Fruit fly (Drosophila melanogaster) whole organism, prepupa: ENCODE measurements around the gene CG14286.

Experiments
- CG31627 ChIP-seq: fragments of 200-800 bp; sonication (Bioruptor generic); optimal IDR thresholded peaks from 3 replicates; lab custom pipeline; 2016; ENCODE audit warnings: missing biosample characterization, missing genetic modification characterization
- CG6276 ChIP-seq: fragments of 200-800 bp; sonication (Bioruptor generic); optimal IDR thresholded peaks from 2 replicates; lab custom pipeline; 2017; ENCODE audit warnings: missing biosample characterization, mild to moderate bottlenecking, missing genetic modification characterization
- OdsH ChIP-seq: fragments of 200-800 bp; sonication (Bioruptor generic); optimal IDR thresholded peaks from 3 replicates; lab custom pipeline; 2016; ENCODE audit warnings: missing biosample characterization, missing genetic modification characterization
- Smox ChIP-seq: fragments of 200-800 bp; sonication (Bioruptor generic); optimal IDR thresholded peaks from 3 replicates; lab custom pipeline; 2016; ENCODE audit warnings: missing biosample characterization, missing genetic modification characterization
- fd59A ChIP-seq: fragments of 200-800 bp; sonication (Bioruptor generic); optimal IDR thresholded peaks from 2 replicates; lab custom pipeline; 2017; ENCODE audit warnings: missing biosample characterization, mild to moderate bottlenecking, missing genetic modification characterization, missing genetic modification reagents
- pdm3 ChIP-seq: fragments of 200-800 bp; sonication (Bioruptor generic); optimal IDR thresholded peaks from 3 replicates; lab custom pipeline; 2016; ENCODE audit warnings: missing biosample characterization, missing genetic modification characterization
- salr ChIP-seq, 2 experiments: fragments of 200-800 bp; sonication (Bioruptor generic); optimal IDR thresholded peaks; 3 replicates each; lab custom pipeline; 2016 to 2018; ENCODE audit warnings: missing biosample characterization in 2 of 2, missing genetic modification characterization in 2 of 2, mild to moderate bottlenecking in 1 of 2

DNA sequence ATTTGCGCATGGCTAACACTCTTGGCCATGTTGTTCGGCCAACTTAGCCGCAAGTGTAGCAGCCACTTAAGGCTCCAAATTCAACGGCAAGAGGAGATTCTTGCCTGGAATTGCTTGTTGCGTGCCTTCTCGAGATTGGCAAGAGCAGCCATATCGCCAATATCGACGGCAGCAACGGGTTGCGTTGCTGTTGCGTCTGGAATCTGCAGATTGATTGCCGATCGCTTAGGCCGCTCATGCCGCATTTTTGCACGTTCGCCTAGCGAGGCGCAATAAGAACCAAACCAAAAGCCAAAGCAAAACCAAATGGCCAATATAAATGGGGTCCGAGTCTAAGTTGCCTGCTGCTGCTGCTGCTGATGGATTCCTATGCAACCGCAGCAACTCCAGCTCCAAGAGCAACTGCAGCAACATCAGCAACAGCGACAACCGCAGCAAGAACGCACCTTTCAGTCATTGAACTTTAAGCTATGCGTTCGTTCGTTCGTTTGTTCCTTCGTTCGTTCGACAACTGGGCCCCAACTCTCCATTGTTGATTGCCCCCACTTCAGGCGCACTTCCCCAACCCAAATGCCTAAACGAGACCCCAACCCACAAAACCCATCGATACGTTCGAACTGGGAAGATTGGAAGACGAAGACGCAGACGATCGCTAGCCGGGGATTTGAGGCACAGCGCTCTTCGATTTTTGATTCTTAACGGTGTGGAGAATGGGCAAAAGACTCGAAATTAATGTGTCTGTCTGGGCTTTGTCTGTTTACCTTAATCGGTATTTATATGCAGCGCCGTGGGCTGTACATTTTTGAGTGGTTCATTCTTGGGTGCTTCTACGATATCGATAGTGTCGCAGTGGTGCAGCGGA, 34.7 kb upstream of the CG14286 start:
- TF ChIP-seq pdm3 (GFP tag; lab: Kevin White, UChicago) (no peak), CG6276 (no peak), CG31627 (GFP tag; lab: Kevin White, UChicago) (no peak), fd59A (no peak), OdsH (GFP tag; lab: Kevin White, UChicago) (no peak), salr (GFP tag; optimal IDR thresholded peaks at IDR 0.05; lab: Kevin White, UChicago) (no peak), Smox (GFP tag; lab: Kevin White, UChicago) (no peak)
